Worm (Caenorhabditis elegans) whole organism, mixed stage, embryonic: ENCODE results near the gene T27E9.2.
"Not testable (repeated sequence)": the region's sequence is repeated elsewhere in the genome, so short reads cannot be mapped to it uniquely, and the experiment has no call there.

ENCODE experiments used
- M03D4.4 ChIP-seq: sonication (generic microtip); optimal IDR thresholded peaks from 2 replicates; lab custom pipeline; 2017; ENCODE audit warnings: mild to moderate bottlenecking, missing genetic modification characterization, missing compliant biosample characterization
- blmp-1 ChIP-seq: fragments of 150-350 bp; optimal IDR thresholded peaks from 2 replicates; lab custom pipeline; 2014; ENCODE audit warnings: missing biosample characterization, missing genetic modification characterization
- ceh-39 ChIP-seq: fragments of 150-350 bp; optimal IDR thresholded peaks from 2 replicates; lab custom pipeline; 2014; ENCODE audit warnings: missing biosample characterization, missing genetic modification characterization
- ceh-43 ChIP-seq: fragments of 200-800 bp; sonication (Bioruptor generic); optimal IDR thresholded peaks from 2 replicates; lab custom pipeline; 2018; ENCODE audit warnings: mild to moderate bottlenecking, missing genetic modification characterization, moderate library complexity, missing compliant biosample characterization
- ces-1 ChIP-seq: fragments of 150-350 bp; optimal IDR thresholded peaks from 2 replicates; lab custom pipeline; 2014; ENCODE audit warnings: missing biosample characterization, missing genetic modification reagents, missing genetic modification characterization
- cnd-1 ChIP-seq: fragments of 200-800 bp; sonication (Bioruptor generic); optimal IDR thresholded peaks from 2 replicates; lab custom pipeline; 2018; ENCODE audit warnings: mild to moderate bottlenecking, missing genetic modification characterization, missing compliant biosample characterization
- drap-1 ChIP-seq: fragments of 200-800 bp; sonication (Bioruptor generic); optimal IDR thresholded peaks from 3 replicates; lab custom pipeline; 2018; ENCODE audit warnings: mild to moderate bottlenecking, missing genetic modification characterization, missing compliant biosample characterization
- elt-1 ChIP-seq: sonication (generic microtip); optimal IDR thresholded peaks from 2 replicates; lab custom pipeline; 2017; ENCODE audit warnings: missing genetic modification characterization, mild to moderate bottlenecking, missing compliant biosample characterization, antibody characterized with exemption, moderate library complexity, borderline replicate concordance; ENCODE audit not compliant: insufficient read depth
- flh-1 ChIP-seq: fragments of 200-800 bp; sonication (Bioruptor generic); optimal IDR thresholded peaks from 2 replicates; lab custom pipeline; 2018; ENCODE audit warnings: mild to moderate bottlenecking, missing genetic modification characterization, moderate library complexity, missing compliant biosample characterization
- ham-2 ChIP-seq: fragments of 200-800 bp; sonication (Bioruptor generic); optimal IDR thresholded peaks from 2 replicates; lab custom pipeline; 2018; ENCODE audit warnings: mild to moderate bottlenecking, missing genetic modification characterization, missing compliant biosample characterization
- hlh-1 ChIP-seq: fragments of 150-350 bp; optimal IDR thresholded peaks from 2 replicates; lab custom pipeline; 2014; ENCODE audit warnings: missing biosample characterization, missing genetic modification reagents, missing genetic modification characterization
- lin-13 ChIP-seq: fragments of 150-350 bp; optimal IDR thresholded peaks from 2 replicates; lab custom pipeline; 2014; ENCODE audit warnings: missing biosample characterization, missing genetic modification characterization
- lin-32 ChIP-seq: fragments of 200-800 bp; sonication (Bioruptor generic); optimal IDR thresholded peaks from 2 replicates; lab custom pipeline; 2018; ENCODE audit warnings: mild to moderate bottlenecking, missing genetic modification characterization, missing compliant biosample characterization
- mab-5 ChIP-seq: fragments of 150-350 bp; optimal IDR thresholded peaks from 2 replicates; lab custom pipeline; 2014; ENCODE audit warnings: missing biosample characterization, missing genetic modification characterization
- mls-2 ChIP-seq: sonication (generic microtip); optimal IDR thresholded peaks from 2 replicates; lab custom pipeline; 2016; ENCODE audit warnings: mild to moderate bottlenecking, missing genetic modification characterization, moderate library complexity, missing compliant biosample characterization
- nhr-2 ChIP-seq: fragments of 150-350 bp; optimal IDR thresholded peaks from 2 replicates; lab custom pipeline; 2014; ENCODE audit warnings: missing biosample characterization, missing genetic modification characterization
- nhr-76 ChIP-seq: sonication (generic microtip); optimal IDR thresholded peaks from 2 replicates; lab custom pipeline; 2017; ENCODE audit warnings: missing biosample characterization, missing genetic modification characterization
- sem-2 ChIP-seq: fragments of 200-800 bp; sonication (Bioruptor generic); optimal IDR thresholded peaks from 2 replicates; lab custom pipeline; 2018; ENCODE audit warnings: mild to moderate bottlenecking, missing genetic modification characterization, missing compliant biosample characterization
- snpc-4 ChIP-seq: fragments of 150-350 bp; optimal IDR thresholded peaks from 2 replicates; lab custom pipeline; 2014; ENCODE audit warnings: missing biosample characterization, missing genetic modification characterization
- sptf-1 ChIP-seq: sonication (generic microtip); optimal IDR thresholded peaks from 2 replicates; lab custom pipeline; 2017; ENCODE audit warnings: mild to moderate bottlenecking, missing genetic modification characterization, moderate library complexity, missing compliant biosample characterization
- tbx-8 ChIP-seq: fragments of 200-800 bp; sonication (Bioruptor generic); optimal IDR thresholded peaks from 2 replicates; lab custom pipeline; 2018; ENCODE audit warnings: mild to moderate bottlenecking, missing genetic modification characterization, moderate library complexity, missing compliant biosample characterization
- unc-120 ChIP-seq: sonication (generic microtip); optimal IDR thresholded peaks from 2 replicates; lab custom pipeline; 2017; ENCODE audit warnings: missing genetic modification characterization, missing compliant biosample characterization; ENCODE audit not compliant: poor library complexity, severe bottlenecking
- unc-39 ChIP-seq: fragments of 150-350 bp; optimal IDR thresholded peaks from 2 replicates; lab custom pipeline; 2014; ENCODE audit warnings: missing biosample characterization, missing genetic modification characterization
- unc-62 ChIP-seq: fragments of 150-350 bp; optimal IDR thresholded peaks from 2 replicates; lab custom pipeline; 2014; ENCODE audit warnings: missing biosample characterization, missing genetic modification reagents, missing genetic modification characterization
- zip-8 ChIP-seq: fragments of 150-350 bp; optimal IDR thresholded peaks from 2 replicates; lab custom pipeline; 2014; ENCODE audit warnings: missing biosample characterization, missing genetic modification characterization
- ztf-11 ChIP-seq: fragments of 150-350 bp; optimal IDR thresholded peaks from 2 replicates; lab custom pipeline; 2014; ENCODE audit warnings: missing biosample characterization, missing genetic modification characterization

T27E9.2 gene

ce11 chrIII:13498899-13499298, 36.5 kb upstream of the T27E9.2 start, which contains the start of gene T28A8.6:
T28A8.6 (plus strand) TSS chrIII:13499199.
- not testable (repeated sequence) for TF ChIP-seq ces-1 (GFP tag; lab: Kevin White, UChicago); ham-2; sptf-1 (tag; lab: Kevin White, UChicago)
- TF ChIP-seq, all 35 proteins: peak for 0; not testable (repeated sequence) for 35

- TF ChIP-seq unc-120 (no peak), unc-39 (tag; lab: Kevin White, UChicago) (no peak), tbx-8 (GFP tag; lab: Kevin White, UChicago) (no peak), blmp-1 (tag; lab: Kevin White, UChicago) (no peak), hlh-1 (tag; lab: Kevin White, UChicago) (no peak), sem-2 (GFP tag; lab: Kevin White, UChicago) (no peak), lin-32 (no peak), nhr-2 (no peak), elt-1 (tag; lab: Kevin White, UChicago) (no peak), unc-62 (GFP tag; lab: Kevin White, UChicago) (no peak), drap-1 (GFP tag; lab: Kevin White, UChicago) (no peak), M03D4.4 (tag; lab: Kevin White, UChicago) (no peak), zip-8 (tag; lab: Kevin White, UChicago) (no peak), ceh-43 (GFP tag; lab: Kevin White, UChicago) (no peak), ham-2 (no peak), ztf-11 (no peak)
- TF ChIP-seq, all 35 proteins: peak for 0
These were observed 33.2 kb upstream of the T27E9.2 start, which contains the start of gene T28A8.2 for ce11 chrIII:13495571-13495970. T28A8.2 (minus strand) TSS chrIII:13495671.

- TF ChIP-seq unc-62 (GFP tag; lab: Kevin White, UChicago) (no peak), unc-39 (tag; lab: Kevin White, UChicago) (no peak)
These were observed 30.0 kb upstream of the T27E9.2 start, which contains the start of gene twk-40 for ce11 chrIII:13492377-13492776. twk-40 (minus strand) TSS chrIII:13492477.

ce11 chrIII:13484024-13484423, 21.6 kb upstream of the T27E9.2 start, which contains the start of gene acc-4:
acc-4 (minus strand) TSS chrIII:13484124.
- TF ChIP-seq mls-2 (tag; lab: Kevin White, UChicago): no peak
- no peak for TF ChIP-seq snpc-4
- no peak for TF ChIP-seq blmp-1 (tag; lab: Kevin White, UChicago)
- TF ChIP-seq elt-1 (tag; lab: Kevin White, UChicago): no peak
- no peak for TF ChIP-seq lin-32

- TF ChIP-seq hlh-1 (tag; lab: Kevin White, UChicago) (no peak), flh-1 (GFP tag; lab: Kevin White, UChicago) (no peak), sptf-1 (tag; lab: Kevin White, UChicago) (no peak), unc-62 (GFP tag; lab: Kevin White, UChicago) (no peak), lin-13 (no peak), ceh-39 (tag; lab: Kevin White, UChicago) (no peak)
- TF ChIP-seq, all 35 proteins: peak for 0
These were observed 14.3 kb upstream of the T27E9.2 start, which contains the start of gene T27E9.6 for ce11 chrIII:13476682-13477081. T27E9.6 (minus strand) TSS chrIII:13476782.

- TF ChIP-seq mab-5 (no peak), cnd-1 (tag; lab: Kevin White, UChicago) (peak; percentile 54)
- TF ChIP-seq, all 35 proteins: peak for 1
These were observed 12.1 kb upstream of the T27E9.2 start for ce11 chrIII:13474482-13474881.

- TF ChIP-seq lin-32 (no peak), blmp-1 (tag; lab: Kevin White, UChicago) (no peak), flh-1 (GFP tag; lab: Kevin White, UChicago) (no peak), nhr-2 (no peak), ceh-39 (tag; lab: Kevin White, UChicago) (no peak), ceh-43 (GFP tag; lab: Kevin White, UChicago) (no peak), drap-1 (GFP tag; lab: Kevin White, UChicago) (no peak), M03D4.4 (tag; lab: Kevin White, UChicago) (no peak), cnd-1 (tag; lab: Kevin White, UChicago) (no peak), elt-1 (tag; lab: Kevin White, UChicago) (no peak), tbx-8 (GFP tag; lab: Kevin White, UChicago) (no peak), unc-120 (no peak), nhr-76 (tag; lab: Kevin White, UChicago) (no peak)
- TF ChIP-seq, all 35 proteins: peak for 0
These were observed 9.1 kb upstream of the T27E9.2 start, which contains the start of gene pssy-2 for ce11 chrIII:13471504-13471903. pssy-2 (plus strand) TSS chrIII:13471804.
